Fruit fly (Drosophila melanogaster): Measurements from ENCODE around the gene Scp2.

The Scp2 gene

dm6 chr3R:16573483-16574145 is 9.8 kb downstream of the Scp2 start, which contains the start of gene CG14903 (continued):
- TF ChIP-seq CG10654 (GFP tag; optimal IDR thresholded peaks at IDR 0.05) (peak; percentile 48), mam (GFP tag; optimal IDR thresholded peaks at IDR 0.05) (peak; percentile 34), pfk (GFP tag; optimal IDR thresholded peaks at IDR 0.05) (no peak), CG6175 (GFP tag; IDR thresholded peaks at IDR 0.05) (no peak), crol (GFP tag; IDR thresholded peaks at IDR 0.05) (no peak), CG3847 (GFP tag; IDR thresholded peaks at IDR 0.05) (peak; percentile 22; the same call in 1 of the 2 replicates), CG6654 (GFP tag; optimal IDR thresholded peaks at IDR 0.05) (no peak), Abd-B (GFP tag; optimal IDR thresholded peaks at IDR 0.05) (peak; percentile 79), ap (GFP tag; IDR thresholded peaks at IDR 0.05) (no peak), dmrt11E (tag; optimal IDR thresholded peaks at IDR 0.05) (peak; percentile 37), TFAM (GFP tag; optimal IDR thresholded peaks at IDR 0.05) (no peak), CG4854 (GFP tag; optimal IDR thresholded peaks at IDR 0.05) (no peak), Ets97D (GFP tag; optimal IDR thresholded peaks at IDR 0.05) (peak; percentile 39), Side (GFP tag; optimal IDR thresholded peaks at IDR 0.05) (no peak), CG7963 (GFP tag; IDR thresholded peaks at IDR 0.05; ENCODE audit: partially characterized antibody) (no peak), CG1792 (GFP tag; optimal IDR thresholded peaks at IDR 0.05) (no peak), CG9609 (GFP tag; optimal IDR thresholded peaks at IDR 0.05) (peak; percentile 44), Bdp1 (GFP tag; optimal IDR thresholded peaks at IDR 0.05) (no peak), CG3726 (GFP tag; IDR thresholded peaks at IDR 0.05) (no peak), gce (GFP tag; IDR thresholded peaks at IDR 0.05) (no peak), insv (GFP tag; optimal IDR thresholded peaks at IDR 0.05) (peak in 1 of 2 experiments; percentile 40), stc (GFP tag; IDR thresholded peaks at IDR 0.05) (no peak), ken (GFP tag; IDR thresholded peaks at IDR 0.05) (peak; percentile 50; the same call in 2 of the 3 replicates), HLH3B (GFP tag; IDR thresholded peaks at IDR 0.05) (peak; percentile 49; the same call in 1 of the 2 replicates), Mrtf (GFP tag; IDR thresholded peaks at IDR 0.05) (0 out of 3 replicates have a peak, but pooled peaks have one; percentile 17), en (GFP tag; optimal IDR thresholded peaks at IDR 0.05) (no peak), nau (GFP tag; optimal IDR thresholded peaks at IDR 0.05) (no peak), tx (GFP tag; optimal IDR thresholded peaks at IDR 0.05) (no peak), gcm2 (GFP tag; optimal IDR thresholded peaks at IDR 0.05) (no peak), CG13424 (tag; optimal IDR thresholded peaks at IDR 0.05) (peak; percentile 38), Max (GFP tag; optimal IDR thresholded peaks at IDR 0.05) (peak; percentile 27), Deaf1 (tag; optimal IDR thresholded peaks at IDR 0.05) (no peak), CG8944 (GFP tag; optimal IDR thresholded peaks at IDR 0.05) (peak; percentile 12), Doc2 (GFP tag; IDR thresholded peaks at IDR 0.05) (no peak), CG13123 (GFP tag; optimal IDR thresholded peaks at IDR 0.05) (no peak), CG17186 (GFP tag; optimal IDR thresholded peaks at IDR 0.05) (peak; percentile 11), CG4617 (GFP tag; optimal IDR thresholded peaks at IDR 0.05; ENCODE audit: borderline replicate concordance) (no peak), CG10565 (GFP tag; optimal IDR thresholded peaks at IDR 0.05) (no peak), phol (tag; optimal IDR thresholded peaks at IDR 0.05) (peak; percentile 71), prd (optimal IDR thresholded peaks at IDR 0.05) (no peak), prd (GFP tag; IDR thresholded peaks at IDR 0.05) (peak; percentile 25; the same call in 1 of the 3 replicates), CG12299 (tag; optimal IDR thresholded peaks at IDR 0.05) (no peak), CG11093 (GFP tag; IDR thresholded peaks at IDR 0.05) (no peak), Nf-YC (tag; optimal IDR thresholded peaks at IDR 0.05) (no peak), B-H1 (GFP tag; IDR thresholded peaks at IDR 0.05) (no peak), CG16813 (GFP tag; IDR thresholded peaks at IDR 0.05; ENCODE audit: partially characterized antibody) (peak; percentile 72), eyg (GFP tag; optimal IDR thresholded peaks at IDR 0.05) (no peak), CG9437 (GFP tag; optimal IDR thresholded peaks at IDR 0.05) (no peak), YL-1 (GFP tag; optimal IDR thresholded peaks at IDR 0.05) (no peak), CG31388 (GFP tag; optimal IDR thresholded peaks at IDR 0.05) (no peak), aop (GFP tag; IDR thresholded peaks at IDR 0.05) (no peak)
